Fruit fly (Drosophila melanogaster) whole organism, embryonic: ENCODE measurements around the gene CG32459.
A peak's percentile ranks its signal among the peaks of the same experiment; 100 is the strongest.

Experiments used
- Awh ChIP-seq: fragments of 200-800 bp; sonication (Bioruptor generic); IDR thresholded peaks from 2 replicates; pipeline ENCODE4, ENCODE4 v1.3.6; 2022; ENCODE audit warnings: missing biosample characterization, missing genetic modification characterization
- B-H2 ChIP-seq: fragments of 200-800 bp; sonication (Bioruptor generic); optimal IDR thresholded peaks from 2 replicates; lab custom pipeline; 2018; ENCODE audit warnings: missing biosample characterization, mild to moderate bottlenecking, missing genetic modification characterization
- Bgb ChIP-seq: fragments of 200-800 bp; sonication (Bioruptor generic); IDR thresholded peaks from 2 replicates; pipeline ENCODE4 v1.3.6; 2022; ENCODE audit warnings: missing biosample characterization, missing genetic modification characterization; ENCODE audit not compliant: partially characterized antibody
- BtbVII ChIP-seq: fragments of 200-800 bp; sonication (Bioruptor generic); optimal IDR thresholded peaks from 3 replicates; lab custom pipeline; 2017; ENCODE audit warnings: missing biosample characterization, mild to moderate bottlenecking, missing genetic modification characterization
- CG10274 ChIP-seq: fragments of 200-800 bp; sonication (Bioruptor generic); optimal IDR thresholded peaks from 3 replicates; lab custom pipeline; 2017; ENCODE audit warnings: missing biosample characterization, mild to moderate bottlenecking, missing genetic modification characterization
- CG10543 ChIP-seq: fragments of 200-800 bp; sonication (Bioruptor generic); optimal IDR thresholded peaks from 3 replicates; lab custom pipeline; 2017; ENCODE audit warnings: missing biosample characterization, mild to moderate bottlenecking, missing genetic modification characterization, moderate library complexity
- CG11696 ChIP-seq: fragments of 200-800 bp; sonication (Bioruptor generic); IDR thresholded peaks from 2 replicates; pipeline ENCODE4 v1.3.6; 2022; ENCODE audit warnings: missing biosample characterization, missing genetic modification characterization
- CG12299 ChIP-seq: fragments of 200-800 bp; sonication (Bioruptor generic); optimal IDR thresholded peaks from 2 replicates; lab custom pipeline; 2018; ENCODE audit warnings: missing biosample characterization, mild to moderate bottlenecking, missing genetic modification characterization
- CG12769 ChIP-seq: fragments of 200-800 bp; sonication (Bioruptor generic); optimal IDR thresholded peaks from 2 replicates; lab custom pipeline; 2019; ENCODE audit warnings: missing biosample characterization, mild to moderate bottlenecking, missing genetic modification characterization, moderate library complexity
- CG13287 ChIP-seq: fragments of 200-800 bp; sonication (Bioruptor generic); IDR thresholded peaks from 2 replicates; pipeline ENCODE4 v1.3.6; 2022; ENCODE audit warnings: missing biosample characterization, missing genetic modification characterization; ENCODE audit not compliant: partially characterized antibody
- CG13775 ChIP-seq: fragments of 200-800 bp; sonication (Bioruptor generic); optimal IDR thresholded peaks from 3 replicates; lab custom pipeline; 2017; ENCODE audit warnings: missing biosample characterization, mild to moderate bottlenecking, missing genetic modification characterization
- CG15073 ChIP-seq: fragments of 200-800 bp; sonication (Bioruptor generic); optimal IDR thresholded peaks from 2 replicates; lab custom pipeline; 2016; ENCODE audit warnings: missing biosample characterization, missing genetic modification characterization
- CG1647 ChIP-seq: fragments of 200-800 bp; sonication (Bioruptor generic); optimal IDR thresholded peaks from 3 replicates; lab custom pipeline; 2016; ENCODE audit warnings: missing biosample characterization, missing genetic modification characterization
- CG2712 ChIP-seq: fragments of 200-800 bp; optimal IDR thresholded peaks from 3 replicates; lab custom pipeline; 2019; ENCODE audit warnings: missing biosample characterization, mild to moderate bottlenecking, missing genetic modification characterization, moderate library complexity
- CG3163 ChIP-seq: fragments of 200-800 bp; sonication (Bioruptor generic); optimal IDR thresholded peaks from 3 replicates; lab custom pipeline; 2016; ENCODE audit warnings: missing biosample characterization, missing genetic modification characterization
- CG3281 ChIP-seq: fragments of 200-800 bp; sonication (Bioruptor generic); optimal IDR thresholded peaks from 3 replicates; lab custom pipeline; 2017; ENCODE audit warnings: missing biosample characterization, mild to moderate bottlenecking, missing genetic modification characterization
- CG7271 ChIP-seq: fragments of 200-800 bp; sonication (Bioruptor generic); optimal IDR thresholded peaks from 2 replicates; lab custom pipeline; 2018; ENCODE audit warnings: missing biosample characterization, mild to moderate bottlenecking, missing genetic modification characterization, moderate library complexity
- CG7745 ChIP-seq: fragments of 200-800 bp; sonication (Bioruptor generic); optimal IDR thresholded peaks from 2 replicates; lab custom pipeline; 2018; ENCODE audit warnings: missing biosample characterization, mild to moderate bottlenecking, missing genetic modification characterization, moderate library complexity
- CG8089 ChIP-seq: fragments of 200-800 bp; sonication (Bioruptor generic); optimal IDR thresholded peaks from 3 replicates; lab custom pipeline; 2016; ENCODE audit warnings: missing biosample characterization, missing genetic modification characterization
- CG8290 ChIP-seq, 3 experiments: fragments of 200-800 bp; sonication (Bioruptor generic); optimal IDR thresholded peaks; 2 replicates each; lab custom pipeline; 2016 to 2019; ENCODE audit warnings: missing biosample characterization in 3 of 3, missing genetic modification characterization in 3 of 3, mild to moderate bottlenecking in 2 of 3, moderate library complexity in 1 of 3
- Camta ChIP-seq: fragments of 200-800 bp; sonication (Bioruptor generic); optimal IDR thresholded peaks from 2 replicates; lab custom pipeline; 2016; ENCODE audit warnings: missing biosample characterization, missing genetic modification characterization
- D19B ChIP-seq: fragments of 200-800 bp; sonication (Bioruptor generic); optimal IDR thresholded peaks from 2 replicates; lab custom pipeline; 2017; ENCODE audit warnings: missing biosample characterization, mild to moderate bottlenecking, missing genetic modification characterization
- Deaf1 ChIP-seq: fragments of 200-800 bp; optimal IDR thresholded peaks from 3 replicates; lab custom pipeline; 2019; ENCODE audit warnings: missing biosample characterization, mild to moderate bottlenecking, missing genetic modification characterization, moderate library complexity
- H15 ChIP-seq: fragments of 200-800 bp; sonication (Bioruptor generic); IDR thresholded peaks from 3 replicates; pipeline ENCODE4 v1.3.6; 2022; ENCODE audit warnings: missing biosample characterization, missing genetic modification characterization
- Lim3 ChIP-seq: fragments of 200-800 bp; sonication (Bioruptor generic); IDR thresholded peaks from 2 replicates; pipeline ENCODE4 v1.3.6; 2022; ENCODE audit warnings: missing biosample characterization, missing genetic modification characterization
- MESR4 ChIP-seq: fragments of 200-800 bp; sonication (Bioruptor generic); optimal IDR thresholded peaks from 2 replicates; lab custom pipeline; 2018; ENCODE audit warnings: missing biosample characterization, mild to moderate bottlenecking, missing genetic modification characterization, moderate library complexity
- Nf-YB ChIP-seq: fragments of 200-800 bp; sonication (Bioruptor generic); optimal IDR thresholded peaks from 3 replicates; lab custom pipeline; 2019; ENCODE audit warnings: missing biosample characterization, mild to moderate bottlenecking, missing genetic modification characterization, moderate library complexity
- Opbp ChIP-seq: fragments of 200-800 bp; sonication (Bioruptor generic); IDR thresholded peaks from 3 replicates; pipeline ENCODE4 v1.3.6; 2022; ENCODE audit warnings: missing biosample characterization, missing genetic modification characterization; ENCODE audit not compliant: partially characterized antibody
- Scr ChIP-seq: fragments of 200-800 bp; sonication (Bioruptor generic); IDR thresholded peaks from 2 replicates; pipeline ENCODE4 v1.3.6; 2022; ENCODE audit warnings: missing biosample characterization, missing genetic modification characterization; ENCODE audit not compliant: partially characterized antibody
- Taf1 ChIP-seq: fragments of 200-800 bp; sonication (Bioruptor generic); IDR thresholded peaks from 2 replicates; pipeline ENCODE4 v1.3.6; 2022; ENCODE audit warnings: missing biosample characterization, missing genetic modification characterization
- ac ChIP-seq: fragments of 200-800 bp; sonication (Bioruptor generic); optimal IDR thresholded peaks from 3 replicates; lab custom pipeline; 2017; ENCODE audit warnings: missing biosample characterization, mild to moderate bottlenecking, missing genetic modification characterization
- bbx ChIP-seq: fragments of 200-800 bp; sonication (Bioruptor generic); IDR thresholded peaks from 2 replicates; pipeline ENCODE4 v1.3.6; 2022; ENCODE audit warnings: missing biosample characterization, missing genetic modification characterization; ENCODE audit not compliant: partially characterized antibody
- chn ChIP-seq: fragments of 200-800 bp; sonication (Bioruptor generic); optimal IDR thresholded peaks from 2 replicates; lab custom pipeline; 2016; ENCODE audit warnings: missing biosample characterization, missing genetic modification characterization
- dpn ChIP-seq, 2 experiments: fragments of 200-800 bp; sonication (Bioruptor generic); optimal IDR thresholded peaks; 3 replicates each; lab custom pipeline; 2016; ENCODE audit warnings: missing biosample characterization in 2 of 2, missing genetic modification characterization in 2 of 2
- exex ChIP-seq: fragments of 200-800 bp; sonication (Bioruptor generic); optimal IDR thresholded peaks from 4 replicates; lab custom pipeline; 2018; ENCODE audit warnings: missing biosample characterization, mild to moderate bottlenecking, missing genetic modification characterization, moderate library complexity
- fd64A ChIP-seq: fragments of 200-800 bp; sonication (Bioruptor generic); optimal IDR thresholded peaks from 3 replicates; lab custom pipeline; 2018; ENCODE audit warnings: missing biosample characterization, mild to moderate bottlenecking, missing genetic modification characterization
- gem ChIP-seq: fragments of 200-800 bp; sonication (Bioruptor generic); optimal IDR thresholded peaks from 2 replicates; lab custom pipeline; 2019; ENCODE audit warnings: missing biosample characterization, mild to moderate bottlenecking, missing genetic modification characterization, moderate library complexity
- kah ChIP-seq: fragments of 200-800 bp; sonication (Bioruptor generic); optimal IDR thresholded peaks from 2 replicates; lab custom pipeline; 2018; ENCODE audit warnings: missing biosample characterization, mild to moderate bottlenecking, missing genetic modification characterization
- lab ChIP-seq: fragments of 200-800 bp; sonication (Bioruptor generic); optimal IDR thresholded peaks from 3 replicates; lab custom pipeline; 2017; ENCODE audit warnings: missing biosample characterization, missing genetic modification characterization, mild to moderate bottlenecking, moderate library complexity, missing genetic modification reagents
- lbe ChIP-seq: fragments of 200-800 bp; sonication (Bioruptor generic); optimal IDR thresholded peaks from 2 replicates; lab custom pipeline; 2016; ENCODE audit warnings: missing biosample characterization, mild to moderate bottlenecking, missing genetic modification characterization
- lola ChIP-seq, 3 experiments: fragments of >200 bp in 2 of 3; fragments of 200-800 bp in 1 of 3; sonication (Bioruptor generic) in 1 of 3; optimal IDR thresholded peaks; 2 replicates each; lab custom pipeline; 2017 to 2019; ENCODE audit warnings: missing biosample characterization in 3 of 3, missing genetic modification characterization in 3 of 3, mild to moderate bottlenecking in 1 of 3, moderate library complexity in 1 of 3
- nmo ChIP-seq: fragments of 200-800 bp; sonication (Bioruptor generic); optimal IDR thresholded peaks from 2 replicates; lab custom pipeline; 2018; ENCODE audit warnings: missing biosample characterization, mild to moderate bottlenecking, missing genetic modification characterization, moderate library complexity
- oc ChIP-seq: fragments of 200-800 bp; sonication (Bioruptor generic); optimal IDR thresholded peaks from 2 replicates; lab custom pipeline; 2018; ENCODE audit warnings: missing biosample characterization, mild to moderate bottlenecking, missing genetic modification characterization, moderate library complexity
- rib ChIP-seq: fragments of 200-800 bp; sonication (Bioruptor generic); IDR thresholded peaks from 2 replicates; pipeline ENCODE4 v1.3.6; 2022; ENCODE audit warnings: missing biosample characterization, missing genetic modification characterization
- so ChIP-seq: fragments of 200-800 bp; sonication (Bioruptor generic); IDR thresholded peaks from 3 replicates; pipeline ENCODE4 v1.3.6; 2022; ENCODE audit warnings: missing biosample characterization, missing genetic modification characterization
- sug ChIP-seq: fragments of 200-800 bp; optimal IDR thresholded peaks from 2 replicates; lab custom pipeline; 2019; ENCODE audit warnings: missing biosample characterization, mild to moderate bottlenecking, missing genetic modification characterization, moderate library complexity
- wdn ChIP-seq: fragments of 200-800 bp; sonication (Bioruptor generic); IDR thresholded peaks from 2 replicates; pipeline ENCODE4 v1.3.6; 2022; ENCODE audit warnings: missing biosample characterization, missing genetic modification characterization
- zfh1 ChIP-seq: fragments of 200-800 bp; sonication (Bioruptor generic); IDR thresholded peaks from 3 replicates; pipeline ENCODE4 v1.3.6; 2022; ENCODE audit warnings: missing biosample characterization, missing genetic modification characterization

CG32459 gene

dm6 chr3L:22888591-22889258, 32.9 kb upstream of the CG32459 start:
- TF ChIP-seq B-H2 (GFP tag; lab: Kevin White, UChicago) = no peak
- TF ChIP-seq CG10274 (GFP tag; lab: Kevin White, UChicago) = no peak
- peak; percentile 24 for TF ChIP-seq CG3281 (GFP tag; lab: Kevin White, UChicago)
- no peak for TF ChIP-seq CG7745 (tag; lab: Kevin White, UChicago)
- TF ChIP-seq H15 = no peak
- TF ChIP-seq kah (GFP tag; lab: Kevin White, UChicago) = no peak
- 0 out of 2 replicates have a peak, but pooled peaks have one; percentile 10 for TF ChIP-seq Awh (GFP tag; lab: Robert Waterston, UW)
- TF ChIP-seq lola (GFP tag; optimal IDR thresholded peaks at IDR 0.05; lab: Kevin White, UChicago) = no peak
- no peak for TF ChIP-seq D19B (GFP tag; lab: Kevin White, UChicago)
- no peak for TF ChIP-seq MESR4
- TF ChIP-seq CG10543 (GFP tag; lab: Kevin White, UChicago) = peak; percentile 71
- TF ChIP-seq CG11696 = no peak
- peak; percentile 29 for TF ChIP-seq gem (tag; lab: Kevin White, UChicago)
- no peak for TF ChIP-seq CG2712 (tag; lab: Kevin White, UChicago)
- no peak for TF ChIP-seq CG8290 (GFP tag; optimal IDR thresholded peaks at IDR 0.05; lab: Kevin White, UChicago)
- TF ChIP-seq CG8290 (tag; optimal IDR thresholded peaks at IDR 0.05; lab: Kevin White, UChicago) = peak in 1 of 2 experiments; percentile 7
- peak; percentile 5 for TF ChIP-seq lab (GFP tag; lab: Kevin White, UChicago)
- TF ChIP-seq chn (GFP tag; lab: Kevin White, UChicago) = no peak
- TF ChIP-seq CG3163 = no peak
- TF ChIP-seq sug (tag; lab: Kevin White, UChicago) = peak; percentile 36
- TF ChIP-seq Bgb (GFP tag; lab: Robert Waterston, UW) = no peak
- no peak for TF ChIP-seq nmo (GFP tag; lab: Kevin White, UChicago)
- TF ChIP-seq CG8089 (GFP tag; lab: Kevin White, UChicago) = no peak
- TF ChIP-seq oc (tag; lab: Kevin White, UChicago) = no peak
- TF ChIP-seq BtbVII = peak; percentile 22
- peak; percentile 54 for TF ChIP-seq exex (tag; lab: Kevin White, UChicago)
- TF ChIP-seq Opbp (GFP tag; lab: Robert Waterston, UW) = no peak
- no peak for TF ChIP-seq CG15073 (GFP tag; lab: Kevin White, UChicago)
- no peak for TF ChIP-seq CG13287 (GFP tag; lab: Robert Waterston, UW)
- TF ChIP-seq ac (GFP tag; lab: Kevin White, UChicago) = no peak
- no peak for TF ChIP-seq dpn (GFP tag; optimal IDR thresholded peaks at IDR 0.05; lab: Kevin White, UChicago)
- TF ChIP-seq CG12299 = peak; percentile 24
- TF ChIP-seq Deaf1 (tag; lab: Kevin White, UChicago) = peak; percentile 68
- TF ChIP-seq Camta (GFP tag; lab: Kevin White, UChicago) = no peak
- TF ChIP-seq CG13775 (GFP tag; lab: Kevin White, UChicago) = no peak
- no peak for TF ChIP-seq bbx (GFP tag; lab: Robert Waterston, UW)
- no peak for TF ChIP-seq Nf-YB (GFP tag; lab: Kevin White, UChicago)
- TF ChIP-seq CG12769 = peak; percentile 70
- no peak for TF ChIP-seq Taf1 (GFP tag; lab: Robert Waterston, UW)
- no peak for TF ChIP-seq lbe (GFP tag; lab: Kevin White, UChicago)
- TF ChIP-seq CG7271 = no peak
- no peak for TF ChIP-seq Scr (GFP tag; lab: Robert Waterston, UW)
- TF ChIP-seq fd64A (GFP tag; lab: Kevin White, UChicago) = no peak
- no peak for TF ChIP-seq Lim3 (GFP tag; lab: Robert Waterston, UW)
- TF ChIP-seq zfh1 (GFP tag; lab: Robert Waterston, UW) = no peak
- TF ChIP-seq wdn (GFP tag; lab: Robert Waterston, UW) = no peak
- TF ChIP-seq CG1647 = no peak
- TF ChIP-seq rib = 0 out of 2 replicates have a peak, but pooled peaks have one; percentile 38
- no peak for TF ChIP-seq so (GFP tag; lab: Robert Waterston, UW)
